8 worm cellular contexts compared by ENCODE assay signal in genomic region chrIV:5847986-5848707, ce11.
A peak's percentile ranks its signal among the peaks of the same experiment; 100 is the strongest.
TF ChIP-seq lines count a peak whose summit lies in the region.

Gene sams-3, plus strand, starts transcription at chrIV:5848657.

TF ChIP-seq in whole organism, L1 larva, 84 proteins besides CTCF, POLR2A, EP300 and RAD21 (continues in another document):
- TF ChIP-seq jun-1 (tag; optimal IDR thresholded peaks at IDR 0.05; lab: Kevin White, UChicago) (no peak), ceh-88 (GFP tag; IDR thresholded peaks at IDR 0.05; lab: Robert Waterston, UW) (no peak), nhr-28 (tag; optimal IDR thresholded peaks at IDR 0.05; lab: Kevin White, UChicago) (no peak), vab-15 (tag; optimal IDR thresholded peaks at IDR 0.05; lab: Kevin White, UChicago) (no peak), dsc-1 (tag; optimal IDR thresholded peaks at IDR 0.05; lab: Kevin White, UChicago) (peak; percentile 8), blmp-1 (tag; optimal IDR thresholded peaks at IDR 0.05; lab: Kevin White, UChicago) (peak; percentile 15), grh-1 (GFP tag; IDR thresholded peaks at IDR 0.05; lab: Robert Waterston, UW) (no peak), nhr-12 (tag; optimal IDR thresholded peaks at IDR 0.05; lab: Kevin White, UChicago) (no peak), lin-13 (GFP tag; optimal IDR thresholded peaks at IDR 0.05; lab: Kevin White, UChicago) (peak; percentile 20), isw-1 (GFP tag; IDR thresholded peaks at IDR 0.05; lab: Robert Waterston, UW) (peak; percentile 15; the same call in 1 of the 2 replicates), nhr-77 (tag; optimal IDR thresholded peaks at IDR 0.05; lab: Kevin White, UChicago) (no peak)

TF ChIP-seq in whole organism, L2 larva, 48 proteins besides CTCF, POLR2A, EP300 and RAD21:
- TF ChIP-seq lin-39 (tag; optimal IDR thresholded peaks at IDR 0.05; lab: Kevin White, UChicago) (no peak), nhr-25 (tag; optimal IDR thresholded peaks at IDR 0.05; lab: Kevin White, UChicago) (peak; percentile 22), nhr-129 (tag; optimal IDR thresholded peaks at IDR 0.05; lab: Kevin White, UChicago) (peak; percentile 27), C34F6.9 (tag; optimal IDR thresholded peaks at IDR 0.05; lab: Kevin White, UChicago) (peak; percentile 60), mab-5 (tag; optimal IDR thresholded peaks at IDR 0.05; lab: Kevin White, UChicago) (no peak), gmeb-1 (tag; optimal IDR thresholded peaks at IDR 0.05; lab: Kevin White, UChicago) (peak; percentile 64), sma-9 (GFP tag; optimal IDR thresholded peaks at IDR 0.05; lab: Kevin White, UChicago) (peak; percentile 45), sma-9 (tag; optimal IDR thresholded peaks at IDR 0.05; lab: Kevin White, UChicago) (no peak), nhr-11 (tag; optimal IDR thresholded peaks at IDR 0.05; lab: Kevin White, UChicago) (no peak), lsy-2 (tag; optimal IDR thresholded peaks at IDR 0.05; lab: Kevin White, UChicago) (peak; percentile 42 to 68), elt-1 (tag; optimal IDR thresholded peaks at IDR 0.05; lab: Kevin White, UChicago) (no peak)

TF ChIP-seq in whole organism, L3 larva, 47 proteins besides CTCF, POLR2A, EP300 and RAD21:
- TF ChIP-seq nfya-1 (tag; optimal IDR thresholded peaks at IDR 0.05; lab: Kevin White, UChicago; ENCODE audit: insufficient read depth) (peak; percentile 54), pha-4 (tag; optimal IDR thresholded peaks at IDR 0.05; lab: Kevin White, UChicago) (peak; percentile 5), zag-1 (tag; optimal IDR thresholded peaks at IDR 0.05; lab: Kevin White, UChicago) (no peak), nhr-25 (tag; optimal IDR thresholded peaks at IDR 0.05; lab: Kevin White, UChicago) (no peak), tbx-2 (tag; optimal IDR thresholded peaks at IDR 0.05; lab: Kevin White, UChicago) (peak; percentile 77), hmg-11 (tag; optimal IDR thresholded peaks at IDR 0.05; lab: Kevin White, UChicago) (peak; percentile 83), elt-2 (tag; optimal IDR thresholded peaks at IDR 0.05; lab: Kevin White, UChicago) (peak; percentile 3)
TF ChIP-seq in whole organism, L3 larva: peak in this region for 5.

TF ChIP-seq in whole organism, L4 larva, 104 proteins besides CTCF, POLR2A, EP300 and RAD21 (continues in another document):
- TF ChIP-seq tra-1 (GFP tag; IDR thresholded peaks at IDR 0.05; lab: Robert Waterston, UW) (no peak), lir-3 (tag; optimal IDR thresholded peaks at IDR 0.05; lab: Kevin White, UChicago) (no peak), saeg-2 (GFP tag; IDR thresholded peaks at IDR 0.05; lab: Robert Waterston, UW) (no peak), dmd-6 (GFP tag; IDR thresholded peaks at IDR 0.05; lab: Robert Waterston, UW) (no peak), lin-38 (GFP tag; IDR thresholded peaks at IDR 0.05; lab: Robert Waterston, UW) (peak; percentile 8; the same call in 1 of the 2 replicates), unc-130 (GFP tag; optimal IDR thresholded peaks at IDR 0.05; lab: Kevin White, UChicago) (no peak), mxl-3 (GFP tag; optimal IDR thresholded peaks at IDR 0.05; lab: Kevin White, UChicago) (no peak), nhr-111 (GFP tag; optimal IDR thresholded peaks at IDR 0.05; lab: Kevin White, UChicago) (no peak), snpc-1.2 (GFP tag; IDR thresholded peaks at IDR 0.05; lab: Robert Waterston, UW) (peak; percentile 62), dpl-1 (GFP tag; optimal IDR thresholded peaks at IDR 0.05; lab: Kevin White, UChicago) (peak; percentile 57), hlh-30 (tag; optimal IDR thresholded peaks at IDR 0.05; lab: Kevin White, UChicago; ENCODE audit: insufficient read depth) (peak; percentile 7), arid-1 (GFP tag; conservative IDR thresholded peaks at IDR 0.05; lab: Robert Waterston, UW) (no peak), Y105C5A.15 (GFP tag; IDR thresholded peaks at IDR 0.05; lab: Robert Waterston, UW) (no peak)

TF ChIP-seq in whole organism, early embryonic, 17 proteins besides CTCF, POLR2A, EP300 and RAD21:
- no peak for TF ChIP-seq hnd-1 (tag; optimal IDR thresholded peaks at IDR 0.05; lab: Kevin White, UChicago)
- no peak for TF ChIP-seq flt-1 (GFP tag; IDR thresholded peaks at IDR 0.05; lab: Robert Waterston, UW)
- peak; percentile 25 for TF ChIP-seq F13C5.2 (tag; optimal IDR thresholded peaks at IDR 0.05; lab: Kevin White, UChicago)
TF ChIP-seq in whole organism, early embryonic: peak in this region for 1.

TF ChIP-seq in whole organism, late embryonic, 69 proteins besides CTCF, POLR2A, EP300 and RAD21:
- peak; percentile 96 for TF ChIP-seq tbx-2 (tag; optimal IDR thresholded peaks at IDR 0.05; lab: Kevin White, UChicago)
- TF ChIP-seq hlh-6 (tag; optimal IDR thresholded peaks at IDR 0.05; lab: Kevin White, UChicago), result no peak
- TF ChIP-seq rnt-1 (tag; optimal IDR thresholded peaks at IDR 0.05; lab: Kevin White, UChicago), result no peak
- TF ChIP-seq unc-42 (tag; optimal IDR thresholded peaks at IDR 0.05; lab: Kevin White, UChicago), result peak; percentile 8
- TF ChIP-seq ztf-16 (tag; optimal IDR thresholded peaks at IDR 0.05; lab: Kevin White, UChicago), result peak; percentile 46

TF ChIP-seq in whole organism, mixed stage, embryonic, 35 proteins besides CTCF, POLR2A, EP300 and RAD21:
- TF ChIP-seq lin-13 (tag; optimal IDR thresholded peaks at IDR 0.05; lab: Kevin White, UChicago) (peak; percentile 26), hlh-1 (tag; optimal IDR thresholded peaks at IDR 0.05; lab: Kevin White, UChicago) (peak; percentile 98), tbx-8 (GFP tag; optimal IDR thresholded peaks at IDR 0.05; lab: Kevin White, UChicago) (no peak), lin-32 (GFP tag; optimal IDR thresholded peaks at IDR 0.05; lab: Kevin White, UChicago) (no peak), ces-1 (GFP tag; optimal IDR thresholded peaks at IDR 0.05; lab: Kevin White, UChicago) (peak; percentile 46), lsy-2 (tag; optimal IDR thresholded peaks at IDR 0.05; lab: Kevin White, UChicago) (peak; percentile 5)
TF ChIP-seq in whole organism, mixed stage, embryonic: peak in this region for 4.

TF ChIP-seq in whole organism, young adult, 124 proteins besides CTCF, POLR2A, EP300 and RAD21:
- no peak for TF ChIP-seq nfya-1 (tag; optimal IDR thresholded peaks at IDR 0.05; lab: Kevin White, UChicago; ENCODE audit: borderline replicate concordance, insufficient read depth)
- TF ChIP-seq ets-4 (GFP tag; optimal IDR thresholded peaks at IDR 0.05; lab: Kevin White, UChicago), result no peak
- TF ChIP-seq hlh-12 (tag; optimal IDR thresholded peaks at IDR 0.05; lab: Kevin White, UChicago), result no peak
- no peak for TF ChIP-seq lin-35 (GFP tag; optimal IDR thresholded peaks at IDR 0.05; lab: Kevin White, UChicago)
- no peak for TF ChIP-seq cebp-2 (GFP tag; IDR thresholded peaks at IDR 0.05; lab: Robert Waterston, UW)
- no peak for TF ChIP-seq hlh-26 (GFP tag; conservative IDR thresholded peaks at IDR 0.05; lab: Robert Waterston, UW)
- TF ChIP-seq C06A6.2 (GFP tag; conservative IDR thresholded peaks at IDR 0.05; lab: Robert Waterston, UW), result no peak
- TF ChIP-seq let-607 (tag; optimal IDR thresholded peaks at IDR 0.05; lab: Kevin White, UChicago), result no peak
- TF ChIP-seq nfya-2 (GFP tag; IDR thresholded peaks at IDR 0.05; lab: Robert Waterston, UW), result no peak
- TF ChIP-seq snpc-4 (GFP tag; optimal IDR thresholded peaks at IDR 0.05; lab: Kevin White, UChicago), result peak; percentile 47
- peak in 3 of 4 experiments; percentile 61 to 78 (median 74) for TF ChIP-seq snpc-4 (tag; optimal IDR thresholded peaks at IDR 0.05; lab: Kevin White, UChicago)
- TF ChIP-seq ztf-25 (GFP tag; IDR thresholded peaks at IDR 0.05; lab: Robert Waterston, UW), result no peak
- no peak for TF ChIP-seq B0336.3 (GFP tag; IDR thresholded peaks at IDR 0.05; lab: Robert Waterston, UW)
- TF ChIP-seq snpc-1.3 (tag; optimal IDR thresholded peaks at IDR 0.05; lab: Kevin White, UChicago; ENCODE audit: insufficient read depth), result peak; percentile 57
- TF ChIP-seq F23B12.7 (tag; optimal IDR thresholded peaks at IDR 0.05; lab: Kevin White, UChicago; ENCODE audit: insufficient read depth), result peak; percentile 39
- TF ChIP-seq C17E4.6 (GFP tag; IDR thresholded peaks at IDR 0.05; lab: Robert Waterston, UW), result no peak
- TF ChIP-seq egl-44 (GFP tag; IDR thresholded peaks at IDR 0.05; lab: Robert Waterston, UW), result no peak
- no peak for TF ChIP-seq nhr-179 (tag; optimal IDR thresholded peaks at IDR 0.05; lab: Kevin White, UChicago)
- TF ChIP-seq tbp1 (GFP tag; optimal IDR thresholded peaks at IDR 0.05; lab: Kevin White, UChicago), result peak; percentile 15
- no peak for TF ChIP-seq tlf-1 (GFP tag; optimal IDR thresholded peaks at IDR 0.05; lab: Kevin White, UChicago)
- TF ChIP-seq pbrm-1 (GFP tag; IDR thresholded peaks at IDR 0.05; lab: Robert Waterston, UW), result no peak
- TF ChIP-seq B0261.1 (tag; optimal IDR thresholded peaks at IDR 0.05; lab: Kevin White, UChicago), result no peak
- TF ChIP-seq ztf-22 (GFP tag; optimal IDR thresholded peaks at IDR 0.05; lab: Kevin White, UChicago), result no peak
- TF ChIP-seq D2030.7 (GFP tag; IDR thresholded peaks at IDR 0.05; lab: Robert Waterston, UW), result 0 out of 2 replicates have a peak, but pooled peaks have one; percentile 15
- no peak for TF ChIP-seq dox-1 (GFP tag; IDR thresholded peaks at IDR 0.05; lab: Robert Waterston, UW)
TF ChIP-seq in whole organism, young adult: peak in this region for 5.
